Fruit fly (Drosophila melanogaster) whole organism, embryonic: ENCODE measurements around the gene CG7275.

Source experiments
- CG13624 ChIP-seq: fragments of 200-800 bp; sonication (Bioruptor generic); optimal IDR thresholded peaks from 2 replicates; lab custom pipeline; 2016; ENCODE audit warnings: missing biosample characterization, missing genetic modification characterization
- CG13894 ChIP-seq: fragments of 200-800 bp; sonication (Bioruptor generic); optimal IDR thresholded peaks from 3 replicates; lab custom pipeline; 2018; ENCODE audit warnings: missing biosample characterization, mild to moderate bottlenecking, missing genetic modification characterization, moderate library complexity
- CG15269 ChIP-seq: fragments of 200-800 bp; sonication (Bioruptor generic); optimal IDR thresholded peaks from 2 replicates; lab custom pipeline; 2018; ENCODE audit warnings: missing biosample characterization, mild to moderate bottlenecking, missing genetic modification characterization, moderate library complexity
- CG17912 ChIP-seq: fragments of 200-800 bp; sonication (Bioruptor generic); optimal IDR thresholded peaks from 2 replicates; lab custom pipeline; 2018; ENCODE audit warnings: missing biosample characterization, mild to moderate bottlenecking, missing genetic modification characterization
- CG18011 ChIP-seq: fragments of 200-800 bp; sonication (Bioruptor generic); optimal IDR thresholded peaks from 2 replicates; lab custom pipeline; 2017; ENCODE audit warnings: missing biosample characterization, missing genetic modification characterization, mild to moderate bottlenecking, moderate library complexity, missing genotype
- CG18764 ChIP-seq: fragments of 200-800 bp; sonication (Bioruptor generic); optimal IDR thresholded peaks from 3 replicates; lab custom pipeline; 2016; ENCODE audit warnings: missing biosample characterization, missing genetic modification characterization
- CG2129 ChIP-seq: fragments of 200-800 bp; sonication (Bioruptor generic); IDR thresholded peaks from 2 replicates; pipeline ENCODE4 v1.3.6; 2022; ENCODE audit warnings: missing biosample characterization, missing genetic modification characterization; ENCODE audit not compliant: partially characterized antibody
- CG3163 ChIP-seq: fragments of 200-800 bp; sonication (Bioruptor generic); optimal IDR thresholded peaks from 3 replicates; lab custom pipeline; 2016; ENCODE audit warnings: missing biosample characterization, missing genetic modification characterization
- CG32532 ChIP-seq: fragments of 200-800 bp; sonication (Bioruptor generic); IDR thresholded peaks from 2 replicates; pipeline ENCODE4 v1.3.6; 2022; ENCODE audit warnings: missing biosample characterization, missing genetic modification characterization
- CG32767 ChIP-seq: fragments of 200-800 bp; sonication (Bioruptor generic); IDR thresholded peaks from 2 replicates; pipeline ENCODE4 v1.3.6; 2022; ENCODE audit warnings: missing biosample characterization, missing genetic modification characterization
- CG34224 ChIP-seq: fragments of 200-800 bp; sonication (Bioruptor generic); IDR thresholded peaks from 3 replicates; pipeline ENCODE4 v1.3.6; 2022; ENCODE audit warnings: missing biosample characterization, missing genetic modification characterization; ENCODE audit not compliant: partially characterized antibody
- CG34422 ChIP-seq: fragments of 200-800 bp; sonication (Bioruptor generic); IDR thresholded peaks from 3 replicates; pipeline ENCODE4 v1.3.6; 2022; ENCODE audit warnings: missing biosample characterization, missing genetic modification characterization
- CG4282 ChIP-seq: fragments of 200-800 bp; sonication (Bioruptor generic); optimal IDR thresholded peaks from 2 replicates; lab custom pipeline; 2016; ENCODE audit warnings: missing biosample characterization, missing genetic modification characterization
- CG7372 ChIP-seq: fragments of 200-800 bp; sonication (Bioruptor generic); IDR thresholded peaks from 2 replicates; pipeline ENCODE4 v1.3.6; 2022; ENCODE audit warnings: missing biosample characterization, missing genetic modification characterization
- CG7839 ChIP-seq: fragments of 200-800 bp; sonication (Bioruptor generic); optimal IDR thresholded peaks from 3 replicates; lab custom pipeline; 2018; ENCODE audit warnings: missing biosample characterization, mild to moderate bottlenecking, missing genetic modification characterization, moderate library complexity
- CG8388 ChIP-seq: fragments of 200-800 bp; sonication (Bioruptor generic); optimal IDR thresholded peaks from 2 replicates; lab custom pipeline; 2019; ENCODE audit warnings: missing biosample characterization, mild to moderate bottlenecking, missing genetic modification characterization, moderate library complexity
- CG8478 ChIP-seq: fragments of >200 bp; optimal IDR thresholded peaks from 2 replicates; lab custom pipeline; 2018
- CTCF ChIP-seq: fragments of 200-800 bp; sonication (Bioruptor generic); optimal IDR thresholded peaks from 2 replicates; lab custom pipeline; 2017; ENCODE audit warnings: missing biosample characterization, mild to moderate bottlenecking, missing genetic modification characterization, moderate library complexity
- Chrac-16 ChIP-seq: fragments of 200-800 bp; sonication (Bioruptor generic); optimal IDR thresholded peaks from 3 replicates; lab custom pipeline; 2016; ENCODE audit warnings: missing biosample characterization, missing genetic modification characterization
- CkIIα-i1 ChIP-seq: fragments of 200-800 bp; sonication (Bioruptor generic); IDR thresholded peaks from 2 replicates; pipeline ENCODE4 v1.3.6; 2022; ENCODE audit warnings: missing biosample characterization, missing genetic modification characterization
- Dbx ChIP-seq: fragments of 200-800 bp; sonication (Bioruptor generic); IDR thresholded peaks from 3 replicates; pipeline ENCODE4 v1.3.6; 2022; ENCODE audit warnings: missing biosample characterization, missing genetic modification characterization
- Fer2 ChIP-seq: fragments of 200-800 bp; sonication (Bioruptor generic); optimal IDR thresholded peaks from 2 replicates; lab custom pipeline; 2018; ENCODE audit warnings: missing biosample characterization, mild to moderate bottlenecking, missing genetic modification characterization, moderate library complexity
- Gug ChIP-seq: fragments of 200-800 bp; sonication (Bioruptor generic); IDR thresholded peaks from 4 replicates; pipeline ENCODE4 v1.3.6; 2022; ENCODE audit warnings: missing biosample characterization, missing genetic modification characterization
- Hsf ChIP-seq: fragments of 200-800 bp; sonication (Bioruptor generic); optimal IDR thresholded peaks from 3 replicates; lab custom pipeline; 2016; ENCODE audit warnings: missing biosample characterization, missing genetic modification characterization
- Sox102F ChIP-seq: fragments of 200-800 bp; sonication (Bioruptor generic); optimal IDR thresholded peaks from 2 replicates; lab custom pipeline; 2018; ENCODE audit warnings: missing biosample characterization, mild to moderate bottlenecking, missing genetic modification characterization, moderate library complexity
- Stat92E ChIP-seq, 3 experiments: fragments of >200 bp in 2 of 3; fragments of 200-800 bp in 1 of 3; sonication (Bioruptor generic) in 1 of 3; optimal IDR thresholded peaks; 2 replicates each; lab custom pipeline; 2017 to 2019; ENCODE audit warnings: missing biosample characterization in 3 of 3, missing genetic modification characterization in 3 of 3, mild to moderate bottlenecking in 1 of 3, moderate library complexity in 1 of 3
- TFAM ChIP-seq: fragments of 200-800 bp; sonication (Bioruptor generic); optimal IDR thresholded peaks from 2 replicates; lab custom pipeline; 2017; ENCODE audit warnings: missing biosample characterization, missing genetic modification characterization, inconsistent platforms
- Xbp1 ChIP-seq: fragments of 200-800 bp; sonication (Bioruptor generic); optimal IDR thresholded peaks from 3 replicates; lab custom pipeline; 2016; ENCODE audit warnings: missing biosample characterization, mild to moderate bottlenecking, missing genetic modification characterization
- ac ChIP-seq: fragments of 200-800 bp; sonication (Bioruptor generic); optimal IDR thresholded peaks from 3 replicates; lab custom pipeline; 2017; ENCODE audit warnings: missing biosample characterization, mild to moderate bottlenecking, missing genetic modification characterization
- al ChIP-seq: fragments of 200-800 bp; sonication (Bioruptor generic); IDR thresholded peaks from 2 replicates; pipeline ENCODE4 v1.3.6; 2022; ENCODE audit warnings: missing biosample characterization, missing genetic modification characterization
- ash1 ChIP-seq: fragments of 200-800 bp; sonication (Bioruptor generic); optimal IDR thresholded peaks from 2 replicates; lab custom pipeline; 2018; ENCODE audit warnings: missing biosample characterization, mild to moderate bottlenecking, missing genetic modification characterization
- bcd ChIP-seq: fragments of 200-800 bp; sonication (Bioruptor generic); optimal IDR thresholded peaks from 2 replicates; lab custom pipeline; 2017; ENCODE audit warnings: missing biosample characterization, mild to moderate bottlenecking, missing genetic modification characterization
- btn ChIP-seq: fragments of 200-800 bp; sonication (Bioruptor generic); optimal IDR thresholded peaks from 2 replicates; lab custom pipeline; 2016; ENCODE audit warnings: missing biosample characterization, missing genetic modification characterization
- ci ChIP-seq: fragments of 200-800 bp; sonication (Bioruptor generic); IDR thresholded peaks from 3 replicates; pipeline ENCODE4 v1.3.6; 2022; ENCODE audit warnings: missing biosample characterization, missing genetic modification characterization
- dimm ChIP-seq: fragments of 200-800 bp; sonication (Bioruptor generic); IDR thresholded peaks from 2 replicates; pipeline ENCODE4 v1.3.6; 2022; ENCODE audit warnings: missing biosample characterization, missing genetic modification characterization
- dmrt11E ChIP-seq: fragments of 200-800 bp; sonication (Bioruptor generic); optimal IDR thresholded peaks from 3 replicates; lab custom pipeline; 2018; ENCODE audit warnings: missing biosample characterization, mild to moderate bottlenecking, missing genetic modification characterization, moderate library complexity
- eve ChIP-seq, 2 experiments: fragments of >200 bp; optimal IDR thresholded peaks; 2 replicates each; lab custom pipeline; 2017; ENCODE audit warnings: missing biosample characterization in 2 of 2, missing genetic modification characterization in 2 of 2
- fu2 ChIP-seq: fragments of 200-800 bp; sonication (Bioruptor generic); optimal IDR thresholded peaks from 2 replicates; lab custom pipeline; 2016; ENCODE audit warnings: missing biosample characterization, missing genetic modification characterization
- gro ChIP-seq: fragments of 200-800 bp; sonication (Bioruptor generic); optimal IDR thresholded peaks from 2 replicates; lab custom pipeline; 2016; ENCODE audit warnings: missing biosample characterization, missing genetic modification characterization
- her ChIP-seq: fragments of 200-800 bp; sonication (Bioruptor generic); optimal IDR thresholded peaks from 2 replicates; lab custom pipeline; 2016; ENCODE audit warnings: missing biosample characterization, missing genetic modification characterization
- onecut ChIP-seq: fragments of 200-800 bp; sonication (Bioruptor generic); IDR thresholded peaks from 2 replicates; pipeline ENCODE4 v1.3.6; 2022; ENCODE audit warnings: missing biosample characterization, missing genetic modification characterization
- pita ChIP-seq: fragments of 200-800 bp; sonication (Bioruptor generic); optimal IDR thresholded peaks from 2 replicates; lab custom pipeline; 2017; ENCODE audit warnings: missing biosample characterization, mild to moderate bottlenecking, missing genetic modification characterization
- rib ChIP-seq: fragments of 200-800 bp; sonication (Bioruptor generic); IDR thresholded peaks from 2 replicates; pipeline ENCODE4 v1.3.6; 2022; ENCODE audit warnings: missing biosample characterization, missing genetic modification characterization
- sug ChIP-seq: fragments of 200-800 bp; optimal IDR thresholded peaks from 2 replicates; lab custom pipeline; 2019; ENCODE audit warnings: missing biosample characterization, mild to moderate bottlenecking, missing genetic modification characterization, moderate library complexity
- tap ChIP-seq: fragments of 200-800 bp; optimal IDR thresholded peaks from 3 replicates; lab custom pipeline; 2019; ENCODE audit warnings: missing biosample characterization, mild to moderate bottlenecking, missing genetic modification characterization, moderate library complexity
- trh ChIP-seq: fragments of 200-800 bp; sonication (Bioruptor generic); optimal IDR thresholded peaks from 2 replicates; lab custom pipeline; 2016; ENCODE audit warnings: missing biosample characterization, missing genetic modification characterization

The CG7275 gene

dm6 chr3L:15494599-15495271 is 4.0 kb upstream of the CG7275 start (continued):
- TF ChIP-seq Chrac-16 (GFP tag; lab: Kevin White, UChicago) (no peak), CG15269 (tag; lab: Kevin White, UChicago) (no peak), Gug (GFP tag; lab: Robert Waterston, UW) (no peak), pita (GFP tag; lab: Kevin White, UChicago) (no peak), CG18764 (no peak), CG7839 (tag; lab: Kevin White, UChicago) (no peak), onecut (GFP tag; lab: Robert Waterston, UW) (no peak), CG34224 (GFP tag; lab: Robert Waterston, UW) (no peak), btn (no peak), CG8478 (lab: Kevin White, UChicago) (no peak), fu2 (no peak), CG17912 (GFP tag; lab: Kevin White, UChicago) (no peak), tap (no peak), sug (tag; lab: Kevin White, UChicago) (peak; percentile 1), CG13624 (no peak), CG13894 (tag; lab: Kevin White, UChicago) (no peak), Stat92E (GFP tag; optimal IDR thresholded peaks at IDR 0.05; lab: Kevin White, UChicago) (no peak), CG7372 (no peak), Sox102F (GFP tag; lab: Kevin White, UChicago) (no peak), gro (GFP tag; lab: Kevin White, UChicago) (no peak), Hsf (GFP tag; lab: Kevin White, UChicago) (no peak), al (GFP tag; lab: Robert Waterston, UW) (no peak), TFAM (GFP tag; lab: Kevin White, UChicago) (no peak), CG32767 (GFP tag; lab: Robert Waterston, UW) (no peak), CG2129 (GFP tag; lab: Robert Waterston, UW) (no peak), CG4282 (GFP tag; lab: Kevin White, UChicago) (no peak), CTCF (peak; percentile 88), Dbx (0 out of 3 replicates have a peak, but pooled peaks have one; percentile 35)

DNA sequence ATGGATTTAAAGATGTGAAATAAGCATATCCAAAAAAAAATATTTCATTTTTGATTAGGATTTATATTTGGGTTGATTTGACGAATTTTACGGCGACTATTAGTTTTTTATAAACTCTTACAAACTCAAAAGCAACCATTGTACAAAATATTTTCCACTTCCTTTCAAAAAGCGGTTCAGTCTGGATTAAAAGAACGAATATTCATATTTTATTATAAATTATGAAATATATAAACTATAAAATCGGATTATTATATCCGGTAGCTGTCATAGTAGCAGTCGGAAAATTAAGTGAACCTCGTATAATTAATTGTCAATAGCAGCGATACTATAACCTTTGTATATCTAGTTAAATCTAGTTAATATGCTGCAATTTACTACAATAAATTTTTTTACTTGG is 3.3 kb upstream of the CG7275 start, which contains the start of gene CG12355:
TSS of gene CG12355 (minus strand) at position 101 of the 400 bp plus-strand sequence.
- no peak for TF ChIP-seq TFAM (GFP tag; lab: Kevin White, UChicago)
- no peak for TF ChIP-seq dmrt11E
- no peak for TF ChIP-seq rib (GFP tag; lab: Robert Waterston, UW)
- no peak for TF ChIP-seq CG18011 (GFP tag; lab: Kevin White, UChicago)
- no peak for TF ChIP-seq CkIIα-i1 (GFP tag; lab: Robert Waterston, UW)
- no peak for TF ChIP-seq trh (GFP tag; lab: Kevin White, UChicago)
- no peak for TF ChIP-seq her
- no peak for TF ChIP-seq CG8388 (GFP tag; lab: Kevin White, UChicago)
- no peak for TF ChIP-seq eve (GFP tag; optimal IDR thresholded peaks at IDR 0.05; lab: Kevin White, UChicago)
- TF ChIP-seq bcd: no peak
- no peak for TF ChIP-seq CG32532 (GFP tag; lab: Robert Waterston, UW)
- no peak for TF ChIP-seq ash1 (GFP tag; lab: Kevin White, UChicago)
- TF ChIP-seq CG3163 (GFP tag; lab: Kevin White, UChicago): no peak
- no peak for TF ChIP-seq ci (GFP tag; lab: Robert Waterston, UW)
- TF ChIP-seq Xbp1 (GFP tag; lab: Kevin White, UChicago): no peak
- no peak for TF ChIP-seq CG34422 (GFP tag; lab: Robert Waterston, UW)
- TF ChIP-seq Fer2: no peak
- TF ChIP-seq ac (GFP tag; lab: Kevin White, UChicago): no peak
- no peak for TF ChIP-seq dimm (GFP tag; lab: Robert Waterston, UW)
